Fruit fly (Drosophila melanogaster) whole organism, embryonic: ENCODE results near the gene CG3434.
A peak's percentile ranks its signal among the peaks of the same experiment; 100 is the strongest.

Source experiments
- ATbp ChIP-seq: fragments of 200-800 bp; sonication (Bioruptor generic); optimal IDR thresholded peaks from 2 replicates; lab custom pipeline; 2017; ENCODE audit warnings: missing biosample characterization, mild to moderate bottlenecking, missing genetic modification characterization, missing genetic modification reagents
- Antp ChIP-seq: fragments of 200-800 bp; sonication (Bioruptor generic); optimal IDR thresholded peaks from 3 replicates; lab custom pipeline; 2016; ENCODE audit warnings: missing biosample characterization, missing genetic modification characterization
- Atf-2 ChIP-seq: fragments of 200-800 bp; sonication (Bioruptor generic); optimal IDR thresholded peaks from 2 replicates; lab custom pipeline; 2016; ENCODE audit warnings: missing biosample characterization, missing genetic modification characterization
- Atf3 ChIP-seq: fragments of 200-800 bp; sonication (Bioruptor generic); optimal IDR thresholded peaks from 3 replicates; lab custom pipeline; 2016; ENCODE audit warnings: missing biosample characterization, missing genetic modification characterization
- Awh ChIP-seq: fragments of 200-800 bp; sonication (Bioruptor generic); IDR thresholded peaks from 2 replicates; pipeline ENCODE4, ENCODE4 v1.3.6; 2022; ENCODE audit warnings: missing biosample characterization, missing genetic modification characterization
- BEAF-32 ChIP-seq: fragments of 200-800 bp; sonication (Bioruptor generic); optimal IDR thresholded peaks from 3 replicates; lab custom pipeline; 2017; ENCODE audit warnings: missing biosample characterization, missing genetic modification characterization, mild to moderate bottlenecking, moderate library complexity, missing genetic modification reagents
- Bgb ChIP-seq: fragments of 200-800 bp; sonication (Bioruptor generic); IDR thresholded peaks from 2 replicates; pipeline ENCODE4 v1.3.6; 2022; ENCODE audit warnings: missing biosample characterization, missing genetic modification characterization; ENCODE audit not compliant: partially characterized antibody
- CG13775 ChIP-seq: fragments of 200-800 bp; sonication (Bioruptor generic); optimal IDR thresholded peaks from 3 replicates; lab custom pipeline; 2017; ENCODE audit warnings: missing biosample characterization, mild to moderate bottlenecking, missing genetic modification characterization
- CG13894 ChIP-seq: fragments of 200-800 bp; sonication (Bioruptor generic); optimal IDR thresholded peaks from 3 replicates; lab custom pipeline; 2018; ENCODE audit warnings: missing biosample characterization, mild to moderate bottlenecking, missing genetic modification characterization, moderate library complexity
- CG15601 ChIP-seq: fragments of 200-800 bp; sonication (Bioruptor generic); optimal IDR thresholded peaks from 3 replicates; lab custom pipeline; 2019; ENCODE audit warnings: missing biosample characterization, mild to moderate bottlenecking, missing genetic modification characterization, moderate library complexity
- CG17359 ChIP-seq: fragments of 200-800 bp; sonication (Bioruptor generic); optimal IDR thresholded peaks from 3 replicates; lab custom pipeline; 2018; ENCODE audit warnings: missing biosample characterization, mild to moderate bottlenecking, missing genetic modification characterization, moderate library complexity
- CG3847 ChIP-seq: fragments of 200-800 bp; sonication (Bioruptor generic); IDR thresholded peaks from 2 replicates; pipeline ENCODE4 v1.3.6; 2022; ENCODE audit warnings: missing biosample characterization, missing genetic modification characterization
- CG4360 ChIP-seq: fragments of 200-800 bp; sonication (Bioruptor generic); IDR thresholded peaks from 2 replicates; pipeline ENCODE4 v1.3.6; 2022; ENCODE audit warnings: missing biosample characterization, missing genetic modification characterization
- CG4730 ChIP-seq: fragments of 200-800 bp; sonication (Bioruptor generic); IDR thresholded peaks from 2 replicates; pipeline ENCODE4 v1.3.6; 2022; ENCODE audit warnings: missing biosample characterization, missing genetic modification characterization
- CG7556 ChIP-seq: fragments of 200-800 bp; sonication (Bioruptor generic); optimal IDR thresholded peaks from 2 replicates; lab custom pipeline; 2017; ENCODE audit warnings: missing biosample characterization, mild to moderate bottlenecking, missing genetic modification characterization
- CG8478 ChIP-seq: fragments of >200 bp; optimal IDR thresholded peaks from 2 replicates; lab custom pipeline; 2018
- CG9609 ChIP-seq: fragments of 200-800 bp; sonication (Bioruptor generic); optimal IDR thresholded peaks from 3 replicates; lab custom pipeline; 2016; ENCODE audit warnings: missing biosample characterization, missing genetic modification characterization
- Dp ChIP-seq: fragments of 200-800 bp; sonication (Bioruptor generic); optimal IDR thresholded peaks from 2 replicates; lab custom pipeline; 2018; ENCODE audit warnings: missing biosample characterization, mild to moderate bottlenecking, missing genetic modification characterization, moderate library complexity
- Dref ChIP-seq: fragments of 200-800 bp; sonication (Bioruptor generic); IDR thresholded peaks from 2 replicates; pipeline ENCODE4 v1.3.6; 2022; ENCODE audit warnings: missing biosample characterization, missing genetic modification characterization
- Fer1 ChIP-seq: fragments of 200-800 bp; sonication (Bioruptor generic); optimal IDR thresholded peaks from 2 replicates; lab custom pipeline; 2017; ENCODE audit warnings: missing biosample characterization, mild to moderate bottlenecking, missing genetic modification characterization
- H15 ChIP-seq: fragments of 200-800 bp; sonication (Bioruptor generic); IDR thresholded peaks from 3 replicates; pipeline ENCODE4 v1.3.6; 2022; ENCODE audit warnings: missing biosample characterization, missing genetic modification characterization
- Hr3 ChIP-seq: fragments of 200-800 bp; sonication (Bioruptor generic); optimal IDR thresholded peaks from 3 replicates; lab custom pipeline; 2016; ENCODE audit warnings: missing biosample characterization, missing genetic modification characterization
- Lhr ChIP-seq: fragments of 200-800 bp; sonication (Bioruptor generic); optimal IDR thresholded peaks from 3 replicates; lab custom pipeline; 2017; ENCODE audit warnings: mild to moderate bottlenecking, missing biosample characterization, missing genetic modification reagents, missing genetic modification characterization
- Myb ChIP-seq: fragments of 200-800 bp; sonication (Bioruptor generic); optimal IDR thresholded peaks from 2 replicates; lab custom pipeline; 2016; ENCODE audit warnings: missing biosample characterization, missing genetic modification characterization
- NC2β ChIP-seq: fragments of 200-800 bp; sonication (Bioruptor generic); optimal IDR thresholded peaks from 2 replicates; lab custom pipeline; 2016; ENCODE audit warnings: missing biosample characterization, missing genetic modification characterization
- Sin3A ChIP-seq: fragments of >200 bp; optimal IDR thresholded peaks from 2 replicates; lab custom pipeline; 2018
- Xbp1 ChIP-seq: fragments of 200-800 bp; sonication (Bioruptor generic); optimal IDR thresholded peaks from 3 replicates; lab custom pipeline; 2016; ENCODE audit warnings: missing biosample characterization, mild to moderate bottlenecking, missing genetic modification characterization
- YL-1 ChIP-seq: fragments of 200-800 bp; sonication (Bioruptor generic); optimal IDR thresholded peaks from 3 replicates; lab custom pipeline; 2017; ENCODE audit warnings: missing biosample characterization, mild to moderate bottlenecking, missing genetic modification characterization
- amos ChIP-seq: fragments of 200-800 bp; sonication (Bioruptor generic); IDR thresholded peaks from 2 replicates; pipeline ENCODE4 v1.3.6; 2022; ENCODE audit warnings: missing biosample characterization, missing genetic modification characterization; ENCODE audit not compliant: partially characterized antibody
- ara ChIP-seq: fragments of 200-800 bp; sonication (Bioruptor generic); IDR thresholded peaks from 2 replicates; pipeline ENCODE4 v1.3.6; 2022; ENCODE audit warnings: missing biosample characterization, missing genetic modification characterization
- btn ChIP-seq: fragments of 200-800 bp; sonication (Bioruptor generic); optimal IDR thresholded peaks from 2 replicates; lab custom pipeline; 2016; ENCODE audit warnings: missing biosample characterization, missing genetic modification characterization
- chif ChIP-seq, 2 experiments: fragments of 200-800 bp; sonication (Bioruptor generic); optimal IDR thresholded peaks; 3 replicates each; lab custom pipeline; 2016; ENCODE audit warnings: missing biosample characterization in 2 of 2, missing genetic modification characterization in 2 of 2
- chinmo ChIP-seq: fragments of 200-800 bp; sonication (Bioruptor generic); IDR thresholded peaks from 4 replicates; pipeline ENCODE4 v1.3.6; 2022; ENCODE audit warnings: missing biosample characterization, missing genetic modification characterization; ENCODE audit not compliant: partially characterized antibody
- chm ChIP-seq: fragments of 200-800 bp; sonication (Bioruptor generic); IDR thresholded peaks from 2 replicates; pipeline ENCODE4 v1.3.6; 2022; ENCODE audit warnings: missing biosample characterization, missing genetic modification characterization
- corto ChIP-seq: fragments of 200-800 bp; sonication (Bioruptor generic); optimal IDR thresholded peaks from 2 replicates; lab custom pipeline; 2016; ENCODE audit warnings: missing biosample characterization, mild to moderate bottlenecking, missing genetic modification characterization, moderate library complexity
- da ChIP-seq: fragments of 200-800 bp; sonication (Bioruptor generic); optimal IDR thresholded peaks from 2 replicates; lab custom pipeline; 2016; ENCODE audit warnings: missing biosample characterization, missing genetic modification characterization
- gcm ChIP-seq: fragments of 200-800 bp; sonication (Bioruptor generic); optimal IDR thresholded peaks from 2 replicates; lab custom pipeline; 2019; ENCODE audit warnings: missing biosample characterization, mild to moderate bottlenecking, missing genetic modification characterization, moderate library complexity
- gt ChIP-seq: fragments of 200-800 bp; sonication (Bioruptor generic); IDR thresholded peaks from 2 replicates; pipeline ENCODE4 v1.3.6; 2022; ENCODE audit warnings: missing biosample characterization, missing genetic modification characterization
- hth ChIP-seq: fragments of >200 bp; optimal IDR thresholded peaks from 2 replicates; lab custom pipeline; 2017; ENCODE audit warnings: inconsistent platforms
- ken ChIP-seq: fragments of 200-800 bp; sonication (Bioruptor generic); IDR thresholded peaks from 3 replicates; pipeline ENCODE4 v1.3.6; 2022; ENCODE audit warnings: missing biosample characterization, missing genetic modification characterization
- prd ChIP-seq, 3 experiments: fragments of >200 bp in 2 of 3; fragments of 200-800 bp in 1 of 3; sonication (Bioruptor generic) in 1 of 3; optimal IDR thresholded peaks in 2 of 3; IDR thresholded peaks in 1 of 3; 2 replicates in 2 of 3; 3 replicates in 1 of 3; pipeline versions ENCODE4 v1.3.6 to Lab custom; 2017 to 2022; ENCODE audit warnings: missing biosample characterization in 1 of 3, missing genetic modification characterization in 1 of 3
- psq ChIP-seq: fragments of 200-800 bp; sonication (Bioruptor generic); optimal IDR thresholded peaks from 2 replicates; lab custom pipeline; 2017; ENCODE audit warnings: missing biosample characterization, missing genetic modification characterization
- rib ChIP-seq: fragments of 200-800 bp; sonication (Bioruptor generic); IDR thresholded peaks from 2 replicates; pipeline ENCODE4 v1.3.6; 2022; ENCODE audit warnings: missing biosample characterization, missing genetic modification characterization
- row ChIP-seq: fragments of 200-800 bp; sonication (Bioruptor generic); IDR thresholded peaks from 3 replicates; pipeline ENCODE4 v1.3.6; 2022; ENCODE audit warnings: missing biosample characterization, missing genetic modification characterization
- sisA ChIP-seq: fragments of 200-800 bp; sonication (Bioruptor generic); IDR thresholded peaks from 2 replicates; pipeline ENCODE4 v1.3.6; 2022; ENCODE audit warnings: missing biosample characterization, missing genetic modification characterization
- sob ChIP-seq: fragments of 200-800 bp; sonication (Bioruptor generic); IDR thresholded peaks from 2 replicates; pipeline ENCODE4 v1.3.6; 2022; ENCODE audit warnings: missing biosample characterization, missing genetic modification characterization
- tll ChIP-seq, 2 experiments: fragments of 200-800 bp in 1 of 2; fragments of >200 bp in 1 of 2; sonication (Bioruptor generic) in 1 of 2; optimal IDR thresholded peaks; 2 replicates each; lab custom pipeline; 2017 to 2019; ENCODE audit warnings: missing biosample characterization in 2 of 2, missing genetic modification characterization in 2 of 2, mild to moderate bottlenecking in 1 of 2, moderate library complexity in 1 of 2
- ttk ChIP-seq: fragments of 200-800 bp; sonication (Bioruptor generic); IDR thresholded peaks from 2 replicates; pipeline ENCODE4 v2.1.2; 2022; ENCODE audit warnings: missing biosample characterization, missing genetic modification characterization
- twi ChIP-seq: fragments of 200-800 bp; optimal IDR thresholded peaks from 2 replicates; lab custom pipeline; 2019; ENCODE audit warnings: missing biosample characterization, mild to moderate bottlenecking, missing genetic modification characterization, moderate library complexity
- tx ChIP-seq: fragments of 200-800 bp; sonication (Bioruptor generic); optimal IDR thresholded peaks from 2 replicates; lab custom pipeline; 2016; ENCODE audit warnings: missing biosample characterization, missing genetic modification characterization
- vvl ChIP-seq: fragments of 200-800 bp; sonication (Bioruptor generic); IDR thresholded peaks from 2 replicates; pipeline ENCODE4 v1.3.6; 2022; ENCODE audit warnings: missing biosample characterization, missing genetic modification characterization

The CG3434 gene

DNA sequence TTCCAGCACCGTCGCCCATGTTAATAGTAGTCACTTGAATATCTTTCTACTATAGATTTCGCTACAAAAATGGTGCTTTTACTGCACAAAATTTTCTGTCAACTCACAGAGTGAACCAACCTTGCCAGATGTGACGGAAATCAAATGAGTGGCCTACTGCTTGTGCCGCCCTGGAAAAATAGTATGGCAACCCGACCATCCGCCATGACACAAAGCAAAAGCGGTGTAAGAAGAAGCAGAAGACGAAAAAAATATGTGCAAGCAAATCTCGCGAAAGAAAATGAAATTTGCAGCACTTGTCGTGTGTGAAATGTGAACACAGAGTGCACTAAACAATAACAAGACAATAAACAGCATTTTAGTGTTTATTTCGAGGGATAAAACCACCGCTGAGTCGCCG, 16.2 kb upstream of the CG3434 start, which contains the start of the genes Uch-L5 and Jarid2 (continued):
- no peak for TF ChIP-seq CG4730
- TF ChIP-seq Lhr (GFP tag; lab: Kevin White, UChicago) = peak; percentile 60
- TF ChIP-seq chinmo (GFP tag; lab: Robert Waterston, UW) = 0 out of 4 replicates have a peak, but pooled peaks have one; percentile 7
- TF ChIP-seq chif (GFP tag; optimal IDR thresholded peaks at IDR 0.05; lab: Kevin White, UChicago) = peak; percentile 33 to 38
- no peak for TF ChIP-seq CG7556 (GFP tag; lab: Kevin White, UChicago)
- peak; percentile 25 for TF ChIP-seq twi (tag; lab: Kevin White, UChicago)
- no peak for TF ChIP-seq Hr3
- no peak for TF ChIP-seq Awh
- TF ChIP-seq sisA (GFP tag; lab: Robert Waterston, UW) = peak; percentile 49
- TF ChIP-seq ttk (GFP tag; lab: Robert Waterston, UW) = no peak
- TF ChIP-seq da (GFP tag; lab: Kevin White, UChicago) = peak; percentile 37
- TF ChIP-seq ara (GFP tag; lab: Robert Waterston, UW) = peak; percentile 41; the same call in 1 of the 2 replicates
- peak in 1 of 2 experiments; percentile 22 for TF ChIP-seq tll (GFP tag; optimal IDR thresholded peaks at IDR 0.05; lab: Kevin White, UChicago)
- peak; percentile 12 for TF ChIP-seq CG4360 (GFP tag; lab: Robert Waterston, UW)
- TF ChIP-seq hth (lab: Kevin White, UChicago) = no peak
- peak; percentile 50 for TF ChIP-seq amos (GFP tag; lab: Robert Waterston, UW)
- TF ChIP-seq CG8478 (lab: Kevin White, UChicago) = no peak
- TF ChIP-seq Antp = peak; percentile 78
- TF ChIP-seq prd (optimal IDR thresholded peaks at IDR 0.05; lab: Kevin White, UChicago) = no peak
- TF ChIP-seq prd (GFP tag; IDR thresholded peaks at IDR 0.05; lab: Robert Waterston, UW) = 0 out of 3 replicates have a peak, but pooled peaks have one; percentile 27
- TF ChIP-seq CG3847 (GFP tag; lab: Robert Waterston, UW) = peak; percentile 86
- TF ChIP-seq chm (GFP tag; lab: Robert Waterston, UW) = 0 out of 2 replicates have a peak, but pooled peaks have one; percentile 41
- peak; percentile 77 for TF ChIP-seq NC2β (GFP tag; lab: Kevin White, UChicago)
- TF ChIP-seq vvl (GFP tag; lab: Robert Waterston, UW) = peak; percentile 55
- peak; percentile 81 for TF ChIP-seq rib (GFP tag; lab: Robert Waterston, UW)
- no peak for TF ChIP-seq CG13894 (tag; lab: Kevin White, UChicago)
- TF ChIP-seq corto (GFP tag; lab: Kevin White, UChicago) = no peak
- peak; percentile 17 for TF ChIP-seq gcm
- TF ChIP-seq CG15601 (tag; lab: Kevin White, UChicago) = peak; percentile 22
- peak; percentile 25 for TF ChIP-seq CG9609 (GFP tag; lab: Kevin White, UChicago)
- TF ChIP-seq Dref (GFP tag; lab: Robert Waterston, UW) = peak; percentile 48
- TF ChIP-seq Sin3A (lab: Kevin White, UChicago) = peak; percentile 79
- peak; percentile 8 for TF ChIP-seq tx (GFP tag; lab: Kevin White, UChicago)
- TF ChIP-seq YL-1 (GFP tag; lab: Kevin White, UChicago) = peak; percentile 98
- TF ChIP-seq ken (GFP tag; lab: Robert Waterston, UW) = 0 out of 3 replicates have a peak, but pooled peaks have one; percentile 47
- peak; percentile 63 for TF ChIP-seq Myb (GFP tag; lab: Kevin White, UChicago)
- peak; percentile 50 for TF ChIP-seq BEAF-32 (GFP tag; lab: Kevin White, UChicago)
- TF ChIP-seq row = peak; percentile 37; the same call in 2 of the 3 replicates
- no peak for TF ChIP-seq btn (GFP tag; lab: Kevin White, UChicago)
- TF ChIP-seq sob = peak; percentile 55
- TF ChIP-seq Dp (GFP tag; lab: Kevin White, UChicago) = peak; percentile 62
- TF ChIP-seq CG13775 (GFP tag; lab: Kevin White, UChicago) = no peak
- peak; percentile 68 for TF ChIP-seq Xbp1 (GFP tag; lab: Kevin White, UChicago)
- no peak for TF ChIP-seq ATbp (GFP tag; lab: Kevin White, UChicago)
- peak; percentile 21 for TF ChIP-seq Atf3 (GFP tag; lab: Kevin White, UChicago)
- no peak for TF ChIP-seq gt (GFP tag; lab: Robert Waterston, UW)
- TF ChIP-seq psq (GFP tag; lab: Kevin White, UChicago) = peak; percentile 53
- TF ChIP-seq H15 (GFP tag; lab: Robert Waterston, UW) = 0 out of 3 replicates have a peak, but pooled peaks have one; percentile 40
- peak; percentile 45 for TF ChIP-seq Bgb (GFP tag; lab: Robert Waterston, UW)
- peak; percentile 44 for TF ChIP-seq Fer1 (GFP tag; lab: Kevin White, UChicago)
- TF ChIP-seq Atf-2 (GFP tag; lab: Kevin White, UChicago) = peak; percentile 9
- TF ChIP-seq CG17359 (tag; lab: Kevin White, UChicago) = peak; percentile 11
